Worm (Caenorhabditis elegans) whole organism, L2 larva: Measurements from ENCODE around the gene K12H6.9.

Experiments
- F13H6.1 ChIP-seq: sonication (generic microtip); optimal IDR thresholded peaks from 2 replicates; lab custom pipeline; 2016; ENCODE audit warnings: missing genetic modification characterization, missing compliant biosample characterization
- R02D3.7 ChIP-seq: fragments of 150-350 bp; optimal IDR thresholded peaks from 2 replicates; lab custom pipeline; 2014; ENCODE audit warnings: missing biosample characterization, missing genetic modification characterization
- Y55F3AM.14 ChIP-seq: fragments of 200-800 bp; sonication (Bioruptor generic); optimal IDR thresholded peaks from 2 replicates; lab custom pipeline; 2018; ENCODE audit warnings: mild to moderate bottlenecking, missing genetic modification characterization, missing compliant biosample characterization
- ama-1 ChIP-seq: fragments of 150-350 bp; optimal IDR thresholded peaks from 2 replicates; lab custom pipeline; 2018; ENCODE audit warnings: inconsistent platforms
- ceh-16 ChIP-seq: fragments of 150-350 bp; optimal IDR thresholded peaks from 2 replicates; lab custom pipeline; 2014; ENCODE audit warnings: missing biosample characterization, missing genetic modification characterization
- elt-1 ChIP-seq: fragments of 150-350 bp; optimal IDR thresholded peaks from 2 replicates; lab custom pipeline; 2014; ENCODE audit warnings: missing biosample characterization, missing genetic modification characterization
- elt-3 ChIP-seq: sonication (generic microtip); optimal IDR thresholded peaks from 2 replicates; lab custom pipeline; 2017; ENCODE audit warnings: missing biosample characterization, missing genetic modification characterization
- lin-13 ChIP-seq: fragments of 150-350 bp; optimal IDR thresholded peaks from 2 replicates; lab custom pipeline; 2014; ENCODE audit warnings: missing biosample characterization, missing genetic modification reagents, missing genetic modification characterization
- lsy-2 ChIP-seq, 2 experiments: fragments of 150-350 bp in 1 of 2; sonication (generic microtip) in 1 of 2; optimal IDR thresholded peaks; 2 replicates each; lab custom pipeline; 2014 to 2017; ENCODE audit warnings: missing biosample characterization in 2 of 2, missing genetic modification characterization in 2 of 2
- nhr-11 ChIP-seq: fragments of 150-350 bp; optimal IDR thresholded peaks from 2 replicates; lab custom pipeline; 2014; ENCODE audit warnings: missing biosample characterization, missing genetic modification characterization
- sma-3 ChIP-seq: sonication (generic microtip); optimal IDR thresholded peaks from 2 replicates; lab custom pipeline; 2016; ENCODE audit warnings: missing genetic modification reagents, missing genetic modification characterization, missing compliant biosample characterization
- snpc-4 ChIP-seq: fragments of 150-350 bp; optimal IDR thresholded peaks from 2 replicates; lab custom pipeline; 2014; ENCODE audit warnings: missing biosample characterization, missing genetic modification characterization
- unc-39 ChIP-seq: fragments of 150-350 bp; optimal IDR thresholded peaks from 2 replicates; lab custom pipeline; 2014; ENCODE audit warnings: missing biosample characterization, missing genetic modification characterization
- unc-62 ChIP-seq: fragments of 150-350 bp; optimal IDR thresholded peaks from 2 replicates; lab custom pipeline; 2014; ENCODE audit warnings: missing biosample characterization, missing genetic modification reagents, missing genetic modification characterization

DNA sequence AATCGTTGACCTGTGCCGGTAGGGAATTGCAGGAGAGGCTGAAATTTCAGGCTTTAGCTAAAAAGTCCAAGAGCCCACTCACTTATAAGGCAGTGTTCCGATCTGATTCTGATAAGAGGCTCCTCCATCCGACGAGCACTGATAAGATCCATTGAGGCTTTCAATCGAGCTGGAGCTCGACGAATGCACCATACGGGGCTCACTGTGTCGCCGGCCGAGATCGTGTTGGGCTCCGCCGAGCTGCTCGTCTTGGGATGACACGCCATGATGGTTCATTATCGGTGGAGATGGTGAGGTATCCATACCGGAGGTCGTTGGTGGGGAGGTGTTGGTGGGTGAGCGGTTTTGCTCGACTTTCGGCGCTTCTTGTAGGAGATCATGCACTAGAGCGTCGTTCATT, 27.8 kb upstream of the K12H6.9 start:
- TF ChIP-seq elt-3 (tag; lab: Kevin White, UChicago) (no peak), sma-3 (no peak), snpc-4 (no peak), elt-1 (no peak), lsy-2 (tag; optimal IDR thresholded peaks at IDR 0.05; lab: Kevin White, UChicago) (no peak), Y55F3AM.14 (GFP tag; lab: Kevin White, UChicago) (no peak), ceh-16 (no peak), nhr-11 (tag; lab: Kevin White, UChicago) (no peak), lin-13 (GFP tag; lab: Kevin White, UChicago) (no peak), F13H6.1 (tag; lab: Kevin White, UChicago) (no peak), ama-1 (lab: Kevin White, UChicago) (no peak), unc-39 (no peak), R02D3.7 (no peak), unc-62 (GFP tag; lab: Kevin White, UChicago) (no peak)
